Worm (Caenorhabditis elegans): Measurements from ENCODE around the gene sul-2.

ce11 chrV:8163199-8163598 lies 5.7 kb downstream of the sul-2 start:
- TF ChIP-seq hlh-8 (tag; optimal IDR thresholded peaks at IDR 0.05) (no peak), hlh-30 (tag; optimal IDR thresholded peaks at IDR 0.05; ENCODE audit: insufficient read depth) (no peak), F13H6.1 (tag; optimal IDR thresholded peaks at IDR 0.05) (no peak), sox-2 (GFP tag; IDR thresholded peaks at IDR 0.05) (no peak), gmeb-2 (tag; optimal IDR thresholded peaks at IDR 0.05) (no peak), ets-4 (tag; optimal IDR thresholded peaks at IDR 0.05) (no peak), fax-1 (tag; optimal IDR thresholded peaks at IDR 0.05) (no peak), elt-2 (tag; optimal IDR thresholded peaks at IDR 0.05) (no peak)
